Worm (Caenorhabditis elegans) whole organism, young adult: Measurements from ENCODE around the gene fbxc-23.

Source experiments
- B0019.2 ChIP-seq: fragments of 200-800 bp; sonication (Bioruptor generic); conservative IDR thresholded peaks from 2 replicates; pipeline ENCODE4 v1.3.6; 2022; ENCODE audit warnings: missing genetic modification reagents, missing genetic modification characterization, missing compliant biosample characterization
- B0336.3 ChIP-seq: fragments of 200-800 bp; sonication (Bioruptor generic); IDR thresholded peaks from 2 replicates; pipeline ENCODE4 v1.3.6; 2022; ENCODE audit warnings: missing genetic modification characterization, missing compliant biosample characterization
- F22D6.2 ChIP-seq: sonication (generic microtip); optimal IDR thresholded peaks from 2 replicates; lab custom pipeline; 2016; ENCODE audit warnings: mild to moderate bottlenecking, missing genetic modification characterization, missing compliant biosample characterization
- K11D2.4 ChIP-seq: fragments of 200-800 bp; sonication (Bioruptor generic); IDR thresholded peaks from 2 replicates; pipeline ENCODE4 v1.3.6; 2022; ENCODE audit warnings: missing genetic modification reagents, missing genetic modification characterization, missing compliant biosample characterization
- K12H6.12 ChIP-seq: fragments of 200-800 bp; sonication (Bioruptor generic); optimal IDR thresholded peaks from 2 replicates; lab custom pipeline; 2018; ENCODE audit warnings: mild to moderate bottlenecking, missing genetic modification characterization, missing compliant biosample characterization
- Y79H2A.3 ChIP-seq: fragments of 200-800 bp; sonication (Bioruptor generic); conservative IDR thresholded peaks from 2 replicates; pipeline ENCODE4 v1.3.6; 2022; ENCODE audit warnings: missing genetic modification reagents, missing genetic modification characterization, missing compliant biosample characterization
- ZK185.1 ChIP-seq: sonication (generic microtip); optimal IDR thresholded peaks from 2 replicates; lab custom pipeline; 2016; ENCODE audit warnings: mild to moderate bottlenecking, missing genetic modification characterization, missing compliant biosample characterization; ENCODE audit not compliant: poor library complexity, severe bottlenecking
- bed-1 ChIP-seq: fragments of 200-800 bp; sonication (Bioruptor generic); IDR thresholded peaks from 2 replicates; pipeline ENCODE4 v1.3.6; 2022; ENCODE audit warnings: missing genetic modification reagents, missing genetic modification characterization, missing compliant biosample characterization
- ccch-3 ChIP-seq: fragments of 200-800 bp; sonication (Bioruptor generic); optimal IDR thresholded peaks from 2 replicates; lab custom pipeline; 2018; ENCODE audit warnings: mild to moderate bottlenecking, missing genetic modification characterization, missing compliant biosample characterization
- cebp-1 ChIP-seq, 2 experiments: fragments of 200-800 bp in 1 of 2; sonication (Bioruptor generic) in 1 of 2; sonication (generic microtip) in 1 of 2; IDR thresholded peaks in 1 of 2; optimal IDR thresholded peaks in 1 of 2; 2 replicates each; pipeline versions ENCODE4 v1.3.6 to Lab custom; 2017 to 2022; ENCODE audit warnings: missing compliant biosample characterization in 2 of 2, missing genetic modification characterization in 2 of 2, mild to moderate bottlenecking in 1 of 2, missing genetic modification reagents in 1 of 2, moderate library complexity in 1 of 2
- chd-7 ChIP-seq: sonication (generic microtip); optimal IDR thresholded peaks from 2 replicates; lab custom pipeline; 2016; ENCODE audit warnings: mild to moderate bottlenecking, missing genetic modification characterization, moderate library complexity, missing compliant biosample characterization
- die-1 ChIP-seq: sonication (generic microtip); optimal IDR thresholded peaks from 2 replicates; lab custom pipeline; 2016; ENCODE audit warnings: missing genotype, mild to moderate bottlenecking, missing genetic modification characterization, missing compliant biosample characterization
- dpl-1 ChIP-seq: fragments of 150-350 bp; optimal IDR thresholded peaks from 2 replicates; lab custom pipeline; 2014; ENCODE audit warnings: missing biosample characterization, missing genetic modification reagents, missing genetic modification characterization
- egl-18 ChIP-seq: fragments of 200-800 bp; sonication (Bioruptor generic); IDR thresholded peaks from 2 replicates; pipeline ENCODE4 v1.3.6; 2022; ENCODE audit warnings: missing genetic modification reagents, missing genetic modification characterization, missing compliant biosample characterization
- egrh-3 ChIP-seq: fragments of 200-800 bp; sonication (Bioruptor generic); IDR thresholded peaks from 2 replicates; pipeline ENCODE4 v1.3.6; 2022; ENCODE audit warnings: missing genetic modification reagents, missing genetic modification characterization, missing compliant biosample characterization
- hrde-1 ChIP-seq: sonication (generic microtip); optimal IDR thresholded peaks from 2 replicates; lab custom pipeline; 2016; ENCODE audit warnings: missing genetic modification characterization, mild to moderate bottlenecking, missing compliant biosample characterization, moderate library complexity, missing genotype, missing genetic modification reagents, borderline replicate concordance
- hsf-1 ChIP-seq: fragments of 200-800 bp; sonication (Bioruptor generic); IDR thresholded peaks from 2 replicates; pipeline ENCODE4 v1.3.6; 2022; ENCODE audit warnings: missing genetic modification reagents, missing genetic modification characterization, missing compliant biosample characterization
- let-526 ChIP-seq: fragments of 200-800 bp; sonication (Bioruptor generic); IDR thresholded peaks from 2 replicates; pipeline ENCODE4 v1.3.6; 2022; ENCODE audit warnings: missing genetic modification reagents, missing genetic modification characterization, missing compliant biosample characterization
- lin-54 ChIP-seq: fragments of 200-800 bp; sonication (Bioruptor generic); optimal IDR thresholded peaks from 2 replicates; lab custom pipeline; 2018; ENCODE audit warnings: mild to moderate bottlenecking, missing genetic modification characterization, missing compliant biosample characterization
- lsl-1 ChIP-seq: fragments of 200-800 bp; sonication (Bioruptor generic); optimal IDR thresholded peaks from 2 replicates; lab custom pipeline; 2018; ENCODE audit warnings: mild to moderate bottlenecking, missing genetic modification characterization, moderate library complexity, missing compliant biosample characterization
- madf-3 ChIP-seq: fragments of 200-800 bp; sonication (Bioruptor generic); IDR thresholded peaks from 2 replicates; pipeline ENCODE4 v1.3.6; 2022; ENCODE audit warnings: missing genetic modification reagents, missing genetic modification characterization, missing compliant biosample characterization
- mes-4 ChIP-seq: sonication (generic microtip); optimal IDR thresholded peaks from 2 replicates; lab custom pipeline; 2016; ENCODE audit warnings: missing genotype, missing genetic modification characterization, missing compliant biosample characterization
- mxl-1 ChIP-seq: sonication (generic microtip); optimal IDR thresholded peaks from 2 replicates; lab custom pipeline; 2016; ENCODE audit warnings: missing genetic modification characterization, missing compliant biosample characterization
- nfya-2 ChIP-seq: fragments of 200-800 bp; sonication (Bioruptor generic); IDR thresholded peaks from 2 replicates; pipeline ENCODE4 v1.3.6; 2022; ENCODE audit warnings: missing genetic modification reagents, missing genetic modification characterization, missing compliant biosample characterization
- nhr-179 ChIP-seq: sonication (generic microtip); optimal IDR thresholded peaks from 2 replicates; lab custom pipeline; 2016; ENCODE audit warnings: mild to moderate bottlenecking, missing genetic modification characterization, missing compliant biosample characterization
- nhr-90 ChIP-seq: sonication (generic microtip); optimal IDR thresholded peaks from 2 replicates; lab custom pipeline; 2016; ENCODE audit warnings: missing genotype, mild to moderate bottlenecking, missing genetic modification characterization, missing compliant biosample characterization
- pbrm-1 ChIP-seq: fragments of 200-800 bp; sonication (Bioruptor generic); IDR thresholded peaks from 2 replicates; pipeline ENCODE4 v1.3.6; 2022; ENCODE audit warnings: missing genetic modification reagents, missing genetic modification characterization, missing compliant biosample characterization
- rec-8 ChIP-seq, 2 experiments: sonication (generic microtip); optimal IDR thresholded peaks; 2 replicates each; lab custom pipeline; 2016; ENCODE audit warnings: mild to moderate bottlenecking in 2 of 2, missing genetic modification characterization in 2 of 2, missing genetic modification reagents in 2 of 2, missing genotype in 2 of 2, missing biosample characterization in 1 of 2, missing compliant biosample characterization in 1 of 2, moderate library complexity in 1 of 2
- rpc-1 ChIP-seq, 2 experiments: fragments of 150-350 bp in 1 of 2; sonication (generic microtip) in 1 of 2; optimal IDR thresholded peaks; 2 replicates each; lab custom pipeline; 2014 to 2018; ENCODE audit warnings: missing biosample characterization in 1 of 2, missing genetic modification characterization in 1 of 2, missing genetic modification reagents in 1 of 2, missing genotype in 1 of 2
- sdz-38 ChIP-seq: sonication (generic microtip); optimal IDR thresholded peaks from 2 replicates; lab custom pipeline; 2016; ENCODE audit warnings: missing genotype, missing genetic modification characterization, missing compliant biosample characterization
- zim-3 ChIP-seq: sonication (generic microtip); optimal IDR thresholded peaks from 2 replicates; lab custom pipeline; 2017; ENCODE audit warnings: mild to moderate bottlenecking, missing genetic modification characterization, moderate library complexity, missing compliant biosample characterization
- ztf-18 ChIP-seq: sonication (generic microtip); optimal IDR thresholded peaks from 2 replicates; lab custom pipeline; 2016; ENCODE audit warnings: missing genotype, mild to moderate bottlenecking, missing genetic modification characterization, missing compliant biosample characterization
- ztf-22 ChIP-seq: fragments of 200-800 bp; sonication (Bioruptor generic); optimal IDR thresholded peaks from 2 replicates; lab custom pipeline; 2018; ENCODE audit warnings: mild to moderate bottlenecking, missing genetic modification characterization, moderate library complexity, missing compliant biosample characterization
- ztf-26 ChIP-seq: sonication (generic microtip); optimal IDR thresholded peaks from 2 replicates; lab custom pipeline; 2017; ENCODE audit warnings: missing genetic modification characterization, missing compliant biosample characterization

fbxc-23 gene

ce11 chrII:13575018-13575948, 21.1 kb downstream of the fbxc-23 start, which contains the start of the genes mrpl-37 and lin-38 (continued):
- TF ChIP-seq nfya-2 (GFP tag; lab: Robert Waterston, UW) (no peak), ztf-22 (GFP tag; lab: Kevin White, UChicago) (no peak), dpl-1 (GFP tag; lab: Kevin White, UChicago) (no peak), mes-4 (tag; lab: Kevin White, UChicago) (no peak), bed-1 (GFP tag; lab: Robert Waterston, UW) (no peak), lin-54 (GFP tag; lab: Kevin White, UChicago) (peak; percentile 19), K12H6.12 (tag; lab: Kevin White, UChicago) (no peak), Y79H2A.3 (GFP tag; lab: Robert Waterston, UW) (no peak), madf-3 (GFP tag; lab: Robert Waterston, UW) (no peak), hrde-1 (tag; lab: Kevin White, UChicago) (no peak), egl-18 (GFP tag; lab: Robert Waterston, UW) (no peak), pbrm-1 (no peak), F22D6.2 (tag; lab: Kevin White, UChicago) (no peak), cebp-1 (GFP tag; IDR thresholded peaks at IDR 0.05; lab: Robert Waterston, UW) (no peak), cebp-1 (tag; optimal IDR thresholded peaks at IDR 0.05; lab: Kevin White, UChicago) (peak; percentile 61), chd-7 (tag; lab: Kevin White, UChicago) (no peak), die-1 (no peak), nhr-90 (tag; lab: Kevin White, UChicago) (no peak), nhr-179 (no peak), lsl-1 (GFP tag; lab: Kevin White, UChicago) (peak; percentile 93), let-526 (no peak), sdz-38 (tag; lab: Kevin White, UChicago) (no peak), rec-8 (tag; optimal IDR thresholded peaks at IDR 0.05; lab: Kevin White, UChicago) (no peak), K11D2.4 (GFP tag; lab: Robert Waterston, UW) (no peak), hsf-1 (no peak), B0019.2 (GFP tag; lab: Robert Waterston, UW) (no peak), ZK185.1 (tag; lab: Kevin White, UChicago) (no peak), mxl-1 (tag; lab: Kevin White, UChicago) (no peak), egrh-3 (GFP tag; lab: Robert Waterston, UW) (peak; percentile 56; the same call in 1 of the 2 replicates), zim-3 (tag; lab: Kevin White, UChicago) (no peak), ztf-26 (no peak), ztf-18 (no peak)
- TF ChIP-seq, all 124 proteins: peak for 16

ce11 chrII:13574395-13574794, 22.0 kb downstream of the fbxc-23 start:
- TF ChIP-seq K11D2.4 (GFP tag; lab: Robert Waterston, UW) = no peak

ce11 chrII:13567871-13568270, 28.5 kb downstream of the fbxc-23 start, which contains the start of gene Y48E1B.3:
Gene Y48E1B.3 (minus strand): TSS chrII:13567971.
- no peak for TF ChIP-seq B0336.3 (GFP tag; lab: Robert Waterston, UW)
- no peak for TF ChIP-seq cebp-1 (GFP tag; IDR thresholded peaks at IDR 0.05; lab: Robert Waterston, UW)
- no peak for TF ChIP-seq cebp-1 (tag; optimal IDR thresholded peaks at IDR 0.05; lab: Kevin White, UChicago)
- no peak for TF ChIP-seq rpc-1 (optimal IDR thresholded peaks at IDR 0.05; lab: Kevin White, UChicago)
- TF ChIP-seq rpc-1 (tag; optimal IDR thresholded peaks at IDR 0.05; lab: Kevin White, UChicago) = no peak
- no peak for TF ChIP-seq ccch-3
- no peak for TF ChIP-seq rec-8 (tag; optimal IDR thresholded peaks at IDR 0.05; lab: Kevin White, UChicago)
- TF ChIP-seq, all 124 proteins: peak for 0
